Worm (Caenorhabditis elegans) whole organism, L1 larva: ENCODE data around the gene srh-192.

Experiments used
- C34B4.2 ChIP-seq: sonication (generic microtip); optimal IDR thresholded peaks from 2 replicates; lab custom pipeline; 2017; ENCODE audit warnings: mild to moderate bottlenecking, missing genetic modification characterization, missing compliant biosample characterization
- F16B12.6 ChIP-seq: fragments of 150-350 bp; optimal IDR thresholded peaks from 2 replicates; lab custom pipeline; 2014; ENCODE audit warnings: missing biosample characterization, missing genetic modification characterization
- aha-1 ChIP-seq: fragments of 150-350 bp; optimal IDR thresholded peaks from 2 replicates; lab custom pipeline; 2014; ENCODE audit warnings: missing biosample characterization, missing genetic modification characterization
- blmp-1 ChIP-seq: fragments of 150-350 bp; optimal IDR thresholded peaks from 2 replicates; lab custom pipeline; 2014; ENCODE audit warnings: missing biosample characterization, missing genetic modification characterization
- ceh-63 ChIP-seq: fragments of 200-800 bp; sonication (Bioruptor generic); optimal IDR thresholded peaks from 2 replicates; lab custom pipeline; 2018; ENCODE audit warnings: mild to moderate bottlenecking, missing genetic modification characterization, missing compliant biosample characterization
- ceh-8 ChIP-seq: fragments of 200-800 bp; sonication (Bioruptor generic); optimal IDR thresholded peaks from 2 replicates; lab custom pipeline; 2018; ENCODE audit warnings: mild to moderate bottlenecking, missing genetic modification characterization, moderate library complexity, missing compliant biosample characterization
- ceh-82 ChIP-seq, 3 experiments: fragments of 150-350 bp in 1 of 3; sonication (generic microtip) in 2 of 3; optimal IDR thresholded peaks; 2 replicates each; lab custom pipeline; 2014 to 2017; ENCODE audit warnings: missing biosample characterization in 3 of 3, missing genetic modification characterization in 3 of 3
- ces-1 ChIP-seq: fragments of 150-350 bp; optimal IDR thresholded peaks from 2 replicates; lab custom pipeline; 2014; ENCODE audit warnings: missing biosample characterization, missing genetic modification reagents, missing genetic modification characterization
- dpl-1 ChIP-seq, 3 experiments: fragments of 150-350 bp in 2 of 3; sonication (generic microtip) in 1 of 3; optimal IDR thresholded peaks; 2 replicates each; lab custom pipeline; 2014 to 2017; ENCODE audit warnings: missing biosample characterization in 3 of 3, missing genetic modification characterization in 3 of 3, missing genetic modification reagents in 3 of 3
- dsc-1 ChIP-seq: sonication (generic microtip); optimal IDR thresholded peaks from 2 replicates; lab custom pipeline; 2016; ENCODE audit warnings: mild to moderate bottlenecking, missing genetic modification characterization, missing compliant biosample characterization
- efl-1 ChIP-seq, 4 experiments: fragments of 150-350 bp; optimal IDR thresholded peaks in 3 of 4; peaks in 1 of 4; 1 replicate in 1 of 4; 2 replicates in 3 of 4; lab custom pipeline; 2014; ENCODE audit warnings: missing biosample characterization in 2 of 4, missing genetic modification characterization in 2 of 4, missing genetic modification reagents in 2 of 4
- fkh-10 ChIP-seq: sonication (generic microtip); optimal IDR thresholded peaks from 2 replicates; lab custom pipeline; 2017; ENCODE audit warnings: missing biosample characterization, missing genetic modification reagents, missing genetic modification characterization
- grh-1 ChIP-seq: fragments of 200-800 bp; sonication (Bioruptor generic); IDR thresholded peaks from 2 replicates; pipeline ENCODE4 v1.3.6; 2022; ENCODE audit warnings: missing genetic modification reagents, missing genetic modification characterization, missing compliant biosample characterization
- hlh-17 ChIP-seq: fragments of 200-800 bp; sonication (Bioruptor generic); optimal IDR thresholded peaks from 2 replicates; lab custom pipeline; 2018; ENCODE audit warnings: missing genetic modification characterization, mild to moderate bottlenecking, missing compliant biosample characterization, moderate library complexity, borderline replicate concordance
- irx-1 ChIP-seq: sonication (generic microtip); optimal IDR thresholded peaks from 2 replicates; lab custom pipeline; 2016; ENCODE audit warnings: missing genetic modification characterization, missing compliant biosample characterization
- jun-1 ChIP-seq: fragments of 150-350 bp; optimal IDR thresholded peaks from 2 replicates; lab custom pipeline; 2014; ENCODE audit warnings: missing biosample characterization, missing genetic modification reagents, missing genetic modification characterization
- lin-14 ChIP-seq: fragments of 200-800 bp; sonication (Bioruptor generic); optimal IDR thresholded peaks from 2 replicates; lab custom pipeline; 2018; ENCODE audit warnings: mild to moderate bottlenecking, missing genetic modification characterization, moderate library complexity, missing compliant biosample characterization
- lin-15B ChIP-seq: fragments of 150-350 bp; sonication (generic microtip); optimal IDR thresholded peaks from 3 replicates; lab custom pipeline; 2014; ENCODE audit warnings: missing biosample characterization, missing genetic modification characterization
- lin-35 ChIP-seq, 2 experiments: fragments of 150-350 bp; optimal IDR thresholded peaks; 2 replicates each; lab custom pipeline; 2014; ENCODE audit warnings: missing biosample characterization in 2 of 2, missing genetic modification characterization in 2 of 2, missing genetic modification reagents in 2 of 2
- lir-3 ChIP-seq: sonication (generic microtip); optimal IDR thresholded peaks from 2 replicates; lab custom pipeline; 2016; ENCODE audit warnings: mild to moderate bottlenecking, missing genetic modification characterization, moderate library complexity, missing compliant biosample characterization; ENCODE audit not compliant: poor library complexity
- mdl-1 ChIP-seq, 2 experiments: fragments of 150-350 bp; optimal IDR thresholded peaks; 2 replicates each; lab custom pipeline; 2014 to 2017; ENCODE audit warnings: missing biosample characterization in 2 of 2, missing genetic modification characterization in 2 of 2, inconsistent platforms in 1 of 2
- nhr-11 ChIP-seq: fragments of 150-350 bp; optimal IDR thresholded peaks from 2 replicates; lab custom pipeline; 2014; ENCODE audit warnings: missing biosample characterization, missing genetic modification characterization
- nhr-19 ChIP-seq: fragments of 200-800 bp; sonication (Bioruptor generic); conservative IDR thresholded peaks from 2 replicates; pipeline ENCODE4 v1.3.6; 2022; ENCODE audit warnings: missing genetic modification characterization, missing compliant biosample characterization
- nhr-20 ChIP-seq: sonication (generic microtip); optimal IDR thresholded peaks from 2 replicates; lab custom pipeline; 2016; ENCODE audit warnings: mild to moderate bottlenecking, missing genetic modification characterization, missing compliant biosample characterization
- nhr-28 ChIP-seq: fragments of 150-350 bp; optimal IDR thresholded peaks from 2 replicates; lab custom pipeline; 2014; ENCODE audit warnings: missing biosample characterization, missing genetic modification characterization
- nhr-47 ChIP-seq: sonication (generic microtip); optimal IDR thresholded peaks from 2 replicates; lab custom pipeline; 2016; ENCODE audit warnings: mild to moderate bottlenecking, missing genetic modification characterization, moderate library complexity, missing compliant biosample characterization
- nhr-71 ChIP-seq: sonication (generic microtip); optimal IDR thresholded peaks from 2 replicates; lab custom pipeline; 2016; ENCODE audit warnings: mild to moderate bottlenecking, missing genetic modification characterization, moderate library complexity, missing compliant biosample characterization
- nhr-85 ChIP-seq: sonication (generic microtip); peaks from one replicate; lab custom pipeline; 2016; ENCODE audit warnings: missing genetic modification characterization, inconsistent platforms, missing compliant biosample characterization
- pqm-1 ChIP-seq: sonication (generic microtip); optimal IDR thresholded peaks from 3 replicates; lab custom pipeline; 2017; ENCODE audit warnings: missing biosample characterization, missing genetic modification characterization
- rnt-1 ChIP-seq: sonication (generic microtip); optimal IDR thresholded peaks from 2 replicates; lab custom pipeline; 2016; ENCODE audit warnings: mild to moderate bottlenecking, missing genetic modification characterization, moderate library complexity, missing compliant biosample characterization
- tlp-1 ChIP-seq: fragments of 150-350 bp; optimal IDR thresholded peaks from 2 replicates; lab custom pipeline; 2014; ENCODE audit warnings: missing biosample characterization, missing genetic modification characterization
- unc-130 ChIP-seq: fragments of 150-350 bp; optimal IDR thresholded peaks from 2 replicates; lab custom pipeline; 2017; ENCODE audit warnings: missing biosample characterization, missing genetic modification characterization, inconsistent platforms
- unc-62 ChIP-seq: fragments of 150-350 bp; optimal IDR thresholded peaks from 2 replicates; lab custom pipeline; 2014; ENCODE audit warnings: missing biosample characterization, missing genetic modification reagents, missing genetic modification characterization
- unc-86 ChIP-seq: sonication (generic microtip); optimal IDR thresholded peaks from 2 replicates; lab custom pipeline; 2016; ENCODE audit warnings: missing genetic modification characterization, missing compliant biosample characterization
- vab-15 ChIP-seq: sonication (generic microtip); optimal IDR thresholded peaks from 2 replicates; lab custom pipeline; 2017; ENCODE audit warnings: missing genotype, mild to moderate bottlenecking, missing genetic modification characterization, missing compliant biosample characterization
- zag-1 ChIP-seq: fragments of 150-350 bp; optimal IDR thresholded peaks from 2 replicates; lab custom pipeline; 2014; ENCODE audit warnings: missing biosample characterization, missing genetic modification characterization
- ztf-11 ChIP-seq, 2 experiments: sonication (generic microtip); optimal IDR thresholded peaks; 2 replicates each; lab custom pipeline; 2016 to 2017; ENCODE audit warnings: missing genetic modification characterization in 2 of 2, missing biosample characterization in 1 of 2, missing compliant biosample characterization in 1 of 2

srh-192 gene

DNA sequence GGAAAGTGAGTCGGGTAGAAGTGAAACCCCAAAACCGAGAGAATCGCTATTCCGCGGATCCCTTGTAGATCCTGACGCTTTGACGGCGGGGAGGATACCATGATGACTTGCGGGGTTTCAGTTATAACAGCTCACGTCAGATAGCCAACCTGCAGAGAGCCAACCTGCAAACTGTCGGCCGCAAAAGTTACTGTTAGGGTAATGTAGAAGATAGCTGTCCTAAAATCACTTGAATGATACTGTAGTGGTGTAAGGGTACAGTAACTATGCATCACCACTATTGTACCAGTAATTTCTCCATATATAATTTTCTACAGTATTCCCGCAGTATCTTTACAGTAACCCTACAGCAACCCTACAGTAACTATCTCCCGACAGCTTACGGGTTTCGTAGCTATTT, 17.5 kb upstream of the srh-192 start, which contains the start of gene oac-12:
Gene oac-12, minus strand, starts transcription at position 101 of the 400 bp plus-strand sequence.
- TF ChIP-seq dsc-1 (no peak), nhr-85 (tag; lab: Kevin White, UChicago) (peak; percentile 2)

DNA sequence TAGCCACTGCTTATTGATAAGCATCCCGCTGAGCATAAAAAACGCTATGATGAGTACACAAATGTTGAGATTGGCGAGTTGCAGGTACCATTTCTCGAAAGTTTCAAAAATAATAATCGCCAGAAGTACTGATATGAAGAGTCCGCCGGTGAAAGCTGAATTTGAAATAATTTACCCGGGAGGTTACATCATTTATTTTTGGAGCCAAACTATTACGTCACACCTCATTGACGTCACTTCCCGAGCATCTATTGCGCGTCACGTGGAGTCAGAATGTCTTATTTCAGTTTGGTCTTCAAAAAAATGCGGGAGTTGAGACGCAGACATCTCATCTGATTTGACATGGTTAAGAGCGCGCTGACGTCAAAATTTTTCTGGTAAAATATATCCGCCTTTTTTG, 15.9 kb upstream of the srh-192 start:
- TF ChIP-seq jun-1 (tag; lab: Kevin White, UChicago) (no peak), aha-1 (tag; lab: Kevin White, UChicago) (no peak), grh-1 (GFP tag; lab: Robert Waterston, UW) (no peak), ces-1 (GFP tag; lab: Kevin White, UChicago) (no peak)

DNA sequence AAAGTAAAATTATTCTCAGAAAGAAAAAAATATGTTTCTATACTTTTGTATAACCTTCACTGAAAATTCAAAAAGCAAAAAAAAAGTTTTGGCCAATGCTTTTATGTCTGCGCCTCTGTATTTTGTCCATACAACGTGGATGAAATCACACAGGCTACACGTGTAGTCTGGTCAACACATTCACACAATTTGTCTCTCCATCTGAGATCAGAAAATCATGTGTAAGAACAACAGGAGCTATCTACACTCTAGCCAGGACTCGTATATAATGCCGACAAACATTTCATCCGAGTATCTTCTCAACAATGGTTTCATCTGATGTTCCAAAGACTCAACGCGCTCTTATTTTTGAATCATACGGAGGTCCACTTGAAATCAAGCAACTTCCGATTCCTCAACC, 11.9 kb upstream of the srh-192 start, which contains the start of gene D2063.1:
Gene D2063.1, plus strand, starts transcription at position 281 of the 400 bp plus-strand sequence.
- TF ChIP-seq blmp-1 (tag; lab: Kevin White, UChicago), result no peak
- no peak for TF ChIP-seq lir-3 (tag; lab: Kevin White, UChicago)
- TF ChIP-seq rnt-1, result peak; percentile 58
- no peak for TF ChIP-seq nhr-47 (tag; lab: Kevin White, UChicago)
- TF ChIP-seq dpl-1 (GFP tag; optimal IDR thresholded peaks at IDR 0.05; lab: Kevin White, UChicago), result no peak
- TF ChIP-seq ceh-63, result no peak
- no peak for TF ChIP-seq fkh-10 (GFP tag; lab: Kevin White, UChicago)
- TF ChIP-seq nhr-19 (GFP tag; lab: Robert Waterston, UW), result peak; percentile 18; the same call in 1 of the 2 replicates
- peak; percentile 13 for TF ChIP-seq nhr-11 (tag; lab: Kevin White, UChicago)
- peak; percentile 34 for TF ChIP-seq lin-14 (GFP tag; lab: Kevin White, UChicago)
- no peak for TF ChIP-seq F16B12.6 (tag; lab: Kevin White, UChicago)
- TF ChIP-seq unc-130, result no peak
- peak; percentile 53 for TF ChIP-seq nhr-71 (tag; lab: Kevin White, UChicago)
- TF ChIP-seq zag-1 (tag; lab: Kevin White, UChicago), result no peak
- TF ChIP-seq lin-35 (GFP tag; optimal IDR thresholded peaks at IDR 0.05; lab: Kevin White, UChicago), result no peak
- TF ChIP-seq nhr-20, result peak; percentile 44
- no peak for TF ChIP-seq hlh-17 (GFP tag; lab: Kevin White, UChicago)
- no peak for TF ChIP-seq ztf-11 (tag; optimal IDR thresholded peaks at IDR 0.05; lab: Kevin White, UChicago)
- no peak for TF ChIP-seq ceh-82 (tag; optimal IDR thresholded peaks at IDR 0.05; lab: Kevin White, UChicago)
- no peak for TF ChIP-seq grh-1 (GFP tag; lab: Robert Waterston, UW)

DNA sequence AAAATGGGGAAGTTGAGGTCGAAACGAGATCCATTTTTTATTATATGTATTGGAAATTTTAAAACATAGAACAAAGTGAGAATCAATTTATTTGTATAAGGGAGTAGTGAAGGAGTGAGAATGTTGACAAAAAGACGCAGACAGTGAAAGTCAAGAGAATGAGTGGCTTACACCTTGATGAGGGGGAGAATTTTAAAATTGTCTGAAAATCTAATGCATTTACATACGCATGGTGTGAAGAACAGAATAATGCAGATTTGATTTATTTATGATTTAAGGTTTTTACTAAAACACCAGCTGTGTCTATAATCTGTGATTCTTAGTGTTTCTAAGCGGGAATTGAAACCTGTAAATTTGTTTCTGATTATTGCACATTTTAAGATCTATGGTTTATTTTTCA, 10.5 kb upstream of the srh-192 start, which contains the start of gene nhr-125:
Gene nhr-125, minus strand, starts transcription at position 101 of the 400 bp plus-strand sequence.
- TF ChIP-seq lin-15B (tag; lab: Kevin White, UChicago), result no peak
- TF ChIP-seq nhr-20, result no peak
- no peak for TF ChIP-seq irx-1 (tag; lab: Kevin White, UChicago)

DNA sequence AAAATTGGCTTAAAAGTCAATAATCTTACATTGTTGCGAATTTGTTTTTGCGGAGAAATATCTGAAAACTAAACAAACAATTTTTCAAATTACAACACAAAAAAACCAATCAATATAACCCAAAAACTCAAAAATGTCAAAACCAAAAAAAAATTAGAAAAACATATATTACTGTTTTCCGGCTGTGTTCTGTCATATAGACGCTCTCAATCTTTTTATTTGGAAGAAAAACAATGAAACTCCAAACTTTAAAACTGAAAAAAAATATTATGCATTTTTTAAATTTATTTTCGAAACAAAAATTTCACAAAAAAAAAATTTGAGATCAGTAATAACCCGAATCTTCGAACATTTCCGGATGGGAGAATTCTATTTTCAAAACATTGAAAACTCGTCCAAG, 7.7 kb upstream of the srh-192 start, which contains the start of gene R02D1.2:
Gene R02D1.2, minus strand, starts transcription at position 101 of the 400 bp plus-strand sequence.
- TF ChIP-seq aha-1 (tag; lab: Kevin White, UChicago) (no peak), pqm-1 (tag; lab: Kevin White, UChicago) (no peak), C34B4.2 (tag; lab: Kevin White, UChicago) (no peak), nhr-20 (no peak), efl-1 (optimal IDR thresholded peaks at IDR 0.05; lab: Kevin White, UChicago) (no peak), efl-1 (GFP tag; optimal IDR thresholded peaks at IDR 0.05 in 1 of 2; lab: Kevin White, UChicago) (no peak), mdl-1 (tag; optimal IDR thresholded peaks at IDR 0.05; lab: Kevin White, UChicago) (no peak), jun-1 (tag; lab: Kevin White, UChicago) (no peak), lin-15B (tag; lab: Kevin White, UChicago) (no peak), ceh-63 (no peak), nhr-47 (tag; lab: Kevin White, UChicago) (no peak), nhr-28 (tag; lab: Kevin White, UChicago) (no peak), tlp-1 (tag; lab: Kevin White, UChicago) (no peak), unc-62 (GFP tag; lab: Kevin White, UChicago) (no peak), vab-15 (no peak), lir-3 (tag; lab: Kevin White, UChicago) (no peak), unc-86 (tag; lab: Kevin White, UChicago) (no peak), ceh-8 (no peak)
- TF ChIP-seq, all 84 proteins: peak for 0
